Worm (Caenorhabditis elegans) whole organism, midembryonic: Measurements from ENCODE around the gene Y6E2A.10.

ENCODE experiments used
- T22C8.4 ChIP-seq: fragments of 200-800 bp; sonication (Bioruptor generic); IDR thresholded peaks from 2 replicates; pipeline ENCODE4 v1.3.6; 2022; ENCODE audit warnings: missing genetic modification characterization, missing compliant biosample characterization
- cog-1 ChIP-seq: sonication (generic microtip); optimal IDR thresholded peaks from 2 replicates; lab custom pipeline; 2016; ENCODE audit warnings: missing genetic modification characterization, missing compliant biosample characterization
- flt-1 ChIP-seq: fragments of 200-800 bp; sonication (Bioruptor generic); IDR thresholded peaks from 2 replicates; pipeline ENCODE4 v1.3.6; 2022; ENCODE audit warnings: missing genetic modification characterization, missing compliant biosample characterization
- klf-2 ChIP-seq: fragments of 200-800 bp; sonication (Bioruptor generic); conservative IDR thresholded peaks from 2 replicates; pipeline ENCODE4 v1.3.6; 2022; ENCODE audit warnings: missing genetic modification reagents, missing genetic modification characterization, missing compliant biosample characterization
- med-1 ChIP-seq: sonication (generic microtip); optimal IDR thresholded peaks from 2 replicates; lab custom pipeline; 2017; ENCODE audit warnings: missing genetic modification characterization, mild to moderate bottlenecking, missing compliant biosample characterization, antibody characterized with exemption, missing genetic modification reagents; ENCODE audit not compliant: insufficient read depth
- ref-1 ChIP-seq: fragments of 200-800 bp; sonication (Bioruptor generic); conservative IDR thresholded peaks from 2 replicates; pipeline ENCODE4 v1.3.6; 2022; ENCODE audit warnings: missing genetic modification reagents, missing genetic modification characterization, missing compliant biosample characterization
- tab-1 ChIP-seq: fragments of 200-800 bp; sonication (Bioruptor generic); IDR thresholded peaks from 2 replicates; pipeline ENCODE4 v1.3.6; 2022; ENCODE audit warnings: missing genetic modification characterization, missing compliant biosample characterization
- ztf-23 ChIP-seq: fragments of 200-800 bp; sonication (Bioruptor generic); IDR thresholded peaks from 2 replicates; pipeline ENCODE4 v1.3.6; 2022; ENCODE audit warnings: missing genetic modification reagents, missing genetic modification characterization, missing compliant biosample characterization
- ztf-29 ChIP-seq: fragments of 200-800 bp; sonication (Bioruptor generic); IDR thresholded peaks from 2 replicates; pipeline ENCODE4 v1.3.6; 2022; ENCODE audit warnings: missing genetic modification reagents, missing genetic modification characterization, missing compliant biosample characterization

Gene Y6E2A.10

ce11 chrV:15711898-15712297, 18.5 kb downstream of the Y6E2A.10 start, which contains the start of gene str-101:
str-101 (minus strand) TSS chrV:15711998.
- TF ChIP-seq med-1 (GFP tag; lab: Kevin White, UChicago) (no peak), flt-1 (no peak), T22C8.4 (GFP tag; lab: Robert Waterston, UW) (no peak), cog-1 (tag; lab: Kevin White, UChicago) (no peak), ztf-23 (GFP tag; lab: Robert Waterston, UW) (no peak), klf-2 (GFP tag; lab: Robert Waterston, UW) (no peak), ztf-29 (GFP tag; lab: Robert Waterston, UW) (no peak), ref-1 (no peak), tab-1 (no peak)

ce11 chrV:15710401-15710800, 20.0 kb downstream of the Y6E2A.10 start, which contains the start of gene Y6E2A.1:
Y6E2A.1 (minus strand) TSS chrV:15710501.
- TF ChIP-seq tab-1, result no peak
- TF ChIP-seq T22C8.4 (GFP tag; lab: Robert Waterston, UW), result no peak
- TF ChIP-seq med-1 (GFP tag; lab: Kevin White, UChicago), result no peak
- TF ChIP-seq ztf-23 (GFP tag; lab: Robert Waterston, UW), result no peak
- no peak for TF ChIP-seq cog-1 (tag; lab: Kevin White, UChicago)
- no peak for TF ChIP-seq flt-1
- TF ChIP-seq ztf-29 (GFP tag; lab: Robert Waterston, UW), result no peak
- no peak for TF ChIP-seq ref-1
- no peak for TF ChIP-seq klf-2 (GFP tag; lab: Robert Waterston, UW)

- TF ChIP-seq ref-1 (no peak), ztf-29 (GFP tag; lab: Robert Waterston, UW) (no peak), flt-1 (no peak), cog-1 (tag; lab: Kevin White, UChicago) (no peak), klf-2 (GFP tag; lab: Robert Waterston, UW) (no peak)
Measured at ce11 chrV:15707982-15708381, 22.4 kb downstream of the Y6E2A.10 start.

ce11 chrV:15704745-15705144, 25.6 kb downstream of the Y6E2A.10 start, which contains the start of gene twk-34:
twk-34 (plus strand) TSS chrV:15704960.
- TF ChIP-seq ztf-23 (GFP tag; lab: Robert Waterston, UW) (no peak), tab-1 (no peak), T22C8.4 (GFP tag; lab: Robert Waterston, UW) (no peak), cog-1 (tag; lab: Kevin White, UChicago) (no peak), ztf-29 (GFP tag; lab: Robert Waterston, UW) (no peak), flt-1 (no peak), klf-2 (GFP tag; lab: Robert Waterston, UW) (no peak), med-1 (GFP tag; lab: Kevin White, UChicago) (no peak), ref-1 (no peak)

ce11 chrV:15702263-15702662, 28.1 kb downstream of the Y6E2A.10 start, which contains the start of gene nhr-53:
nhr-53 (minus strand) TSS chrV:15702363.
- TF ChIP-seq cog-1 (tag; lab: Kevin White, UChicago), result no peak
- TF ChIP-seq med-1 (GFP tag; lab: Kevin White, UChicago), result no peak
- TF ChIP-seq tab-1, result no peak
- TF ChIP-seq ref-1, result no peak
- no peak for TF ChIP-seq ztf-29 (GFP tag; lab: Robert Waterston, UW)
- no peak for TF ChIP-seq T22C8.4 (GFP tag; lab: Robert Waterston, UW)
- no peak for TF ChIP-seq flt-1
- no peak for TF ChIP-seq klf-2 (GFP tag; lab: Robert Waterston, UW)
- TF ChIP-seq ztf-23 (GFP tag; lab: Robert Waterston, UW), result no peak

- TF ChIP-seq ref-1 (no peak), cog-1 (tag; lab: Kevin White, UChicago) (no peak), ztf-23 (GFP tag; lab: Robert Waterston, UW) (no peak), tab-1 (no peak), ztf-29 (GFP tag; lab: Robert Waterston, UW) (no peak), T22C8.4 (GFP tag; lab: Robert Waterston, UW) (no peak), flt-1 (no peak), klf-2 (GFP tag; lab: Robert Waterston, UW) (no peak), med-1 (GFP tag; lab: Kevin White, UChicago) (no peak)
Measured at ce11 chrV:15699799-15700198, 30.6 kb downstream of the Y6E2A.10 start, which contains the start of gene nhr-199. nhr-199 (minus strand) TSS chrV:15699899.

- no peak for TF ChIP-seq ref-1
- no peak for TF ChIP-seq tab-1
- TF ChIP-seq ztf-29 (GFP tag; lab: Robert Waterston, UW), result no peak
- no peak for TF ChIP-seq klf-2 (GFP tag; lab: Robert Waterston, UW)
- TF ChIP-seq med-1 (GFP tag; lab: Kevin White, UChicago), result no peak
- TF ChIP-seq flt-1, result no peak
- no peak for TF ChIP-seq cog-1 (tag; lab: Kevin White, UChicago)
- TF ChIP-seq ztf-23 (GFP tag; lab: Robert Waterston, UW), result no peak
- TF ChIP-seq T22C8.4 (GFP tag; lab: Robert Waterston, UW), result no peak
Measured at ce11 chrV:15698099-15698498, 32.3 kb downstream of the Y6E2A.10 start, which contains the start of gene srx-29. srx-29 (minus strand) TSS chrV:15698199.

ce11 chrV:15693682-15694081, 36.7 kb downstream of the Y6E2A.10 start, which contains the start of gene nhr-198:
nhr-198 (plus strand) TSS chrV:15693994.
- TF ChIP-seq T22C8.4 (GFP tag; lab: Robert Waterston, UW) (no peak), ztf-29 (GFP tag; lab: Robert Waterston, UW) (no peak), med-1 (GFP tag; lab: Kevin White, UChicago) (no peak), ztf-23 (GFP tag; lab: Robert Waterston, UW) (no peak), cog-1 (tag; lab: Kevin White, UChicago) (no peak), tab-1 (no peak), klf-2 (GFP tag; lab: Robert Waterston, UW) (no peak), ref-1 (no peak), flt-1 (no peak)

ce11 chrV:15689952-15690351, 40.4 kb downstream of the Y6E2A.10 start, which contains the start of gene nhr-268:
nhr-268 (plus strand) TSS chrV:15690252.
- TF ChIP-seq ztf-29 (GFP tag; lab: Robert Waterston, UW) (no peak), tab-1 (no peak), flt-1 (no peak), cog-1 (tag; lab: Kevin White, UChicago) (no peak), ztf-23 (GFP tag; lab: Robert Waterston, UW) (no peak), med-1 (GFP tag; lab: Kevin White, UChicago) (no peak), T22C8.4 (GFP tag; lab: Robert Waterston, UW) (no peak), ref-1 (no peak), klf-2 (GFP tag; lab: Robert Waterston, UW) (no peak)
